Fruit fly (Drosophila melanogaster) whole organism, wandering third instar larva: ENCODE measurements around the gene CG9107.

Experiments used
- CG9705 ChIP-seq: fragments of 200-800 bp; sonication (Bioruptor generic); optimal IDR thresholded peaks from 2 replicates; lab custom pipeline; 2018; ENCODE audit warnings: missing biosample characterization, mild to moderate bottlenecking, missing genetic modification characterization
- Dfd ChIP-seq: fragments of >200 bp; optimal IDR thresholded peaks from 2 replicates; lab custom pipeline; 2017; ENCODE audit warnings: missing biosample characterization, missing genetic modification characterization
- Jra ChIP-seq: sonication (Bioruptor generic); optimal IDR thresholded peaks from 2 replicates; lab custom pipeline; 2016; ENCODE audit warnings: missing biosample characterization, missing genetic modification characterization
- N ChIP-seq: fragments of >200 bp; optimal IDR thresholded peaks from 2 replicates; lab custom pipeline; 2018; ENCODE audit warnings: missing biosample characterization, missing external identifiers, missing genetic modification characterization
- dmrt93B ChIP-seq: fragments of 200-800 bp; sonication (Bioruptor generic); optimal IDR thresholded peaks from 2 replicates; lab custom pipeline; 2018; ENCODE audit warnings: missing biosample characterization, mild to moderate bottlenecking, missing genetic modification characterization
- fru ChIP-seq: fragments of 200-800 bp; sonication (Bioruptor generic); optimal IDR thresholded peaks from 3 replicates; lab custom pipeline; 2016; ENCODE audit warnings: missing biosample characterization, mild to moderate bottlenecking, missing genetic modification characterization
- lola ChIP-seq: fragments of >200 bp; optimal IDR thresholded peaks from 2 replicates; lab custom pipeline; 2017; ENCODE audit warnings: missing biosample characterization, missing genetic modification characterization
- pan ChIP-seq: fragments of >200 bp; optimal IDR thresholded peaks from 2 replicates; lab custom pipeline; 2017
- psq ChIP-seq: fragments of 200-800 bp; sonication (Bioruptor generic); optimal IDR thresholded peaks from 3 replicates; lab custom pipeline; 2017; ENCODE audit warnings: missing biosample characterization, mild to moderate bottlenecking, missing genetic modification characterization, moderate library complexity
- sage ChIP-seq: fragments of 200-800 bp; sonication (Bioruptor generic); optimal IDR thresholded peaks from 2 replicates; lab custom pipeline; 2016; ENCODE audit warnings: missing biosample characterization, mild to moderate bottlenecking, missing genetic modification characterization
- sv ChIP-seq: fragments of 200-800 bp; sonication (Bioruptor generic); optimal IDR thresholded peaks from 3 replicates; lab custom pipeline; 2016; ENCODE audit warnings: missing biosample characterization, missing genetic modification characterization

DNA sequence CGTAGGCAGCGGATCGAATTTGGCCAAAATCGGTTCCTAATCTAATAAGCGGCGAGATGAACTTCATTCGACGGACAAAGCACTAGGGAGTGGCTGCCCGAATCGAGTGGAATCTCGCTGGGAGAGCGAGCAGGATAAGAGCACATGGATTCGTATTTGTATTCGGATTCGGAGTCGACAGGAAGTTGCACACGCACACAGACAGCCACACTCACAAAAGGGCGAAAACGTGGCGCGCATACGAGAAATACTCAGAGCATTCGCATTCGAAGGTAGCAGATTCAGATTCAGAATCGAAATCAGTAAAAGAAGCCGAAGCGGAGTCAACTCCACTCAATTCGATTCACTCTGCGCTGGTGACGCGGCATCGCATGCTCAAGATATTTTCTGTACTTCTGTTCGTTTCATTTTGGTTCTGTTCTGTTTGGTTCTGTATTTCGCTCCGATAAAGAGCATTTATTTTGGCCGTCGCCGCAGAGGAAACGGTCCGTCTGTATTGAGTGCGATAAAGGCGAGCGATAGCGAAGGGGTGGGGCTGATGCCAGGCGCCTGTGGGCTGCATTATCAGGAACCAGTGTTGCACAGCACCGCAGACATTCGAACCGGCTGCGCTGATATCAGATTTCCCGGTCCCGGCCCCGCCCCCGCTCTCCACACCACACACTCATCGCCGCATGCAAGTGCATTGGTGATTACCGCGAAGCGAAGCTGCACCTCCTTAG, 45.8 kb downstream of the CG9107 start:
- TF ChIP-seq sv (GFP tag; lab: Kevin White, UChicago) (no peak), N (GFP tag; lab: Kevin White, UChicago) (no peak), CG9705 (GFP tag; lab: Kevin White, UChicago) (no peak), Dfd (GFP tag; lab: Kevin White, UChicago) (no peak), lola (GFP tag; lab: Kevin White, UChicago) (no peak), pan (lab: Kevin White, UChicago) (no peak), Jra (peak; percentile 67), psq (GFP tag; lab: Kevin White, UChicago) (peak; percentile 23), dmrt93B (GFP tag; lab: Kevin White, UChicago) (no peak), sage (no peak), fru (GFP tag; lab: Kevin White, UChicago) (no peak)
